Fruit fly (Drosophila melanogaster) whole organism, wandering third instar larva: Measurements from ENCODE around the gene Edg78E.

Experiments used
- Abd-B ChIP-seq: fragments of >200 bp; optimal IDR thresholded peaks from 2 replicates; lab custom pipeline; 2017; ENCODE audit warnings: missing biosample characterization, missing genetic modification characterization
- CG32264 ChIP-seq: fragments of 200-800 bp; sonication (Bioruptor generic); optimal IDR thresholded peaks from 2 replicates; lab custom pipeline; 2016; ENCODE audit warnings: missing biosample characterization, missing genetic modification characterization
- CG9705 ChIP-seq: fragments of 200-800 bp; sonication (Bioruptor generic); optimal IDR thresholded peaks from 2 replicates; lab custom pipeline; 2018; ENCODE audit warnings: missing biosample characterization, mild to moderate bottlenecking, missing genetic modification characterization
- CrebA ChIP-seq: fragments of 200-800 bp; sonication (Bioruptor generic); optimal IDR thresholded peaks from 2 replicates; lab custom pipeline; 2016; ENCODE audit warnings: missing biosample characterization, mild to moderate bottlenecking, missing genetic modification characterization, borderline replicate concordance
- Dfd ChIP-seq: fragments of >200 bp; optimal IDR thresholded peaks from 2 replicates; lab custom pipeline; 2017; ENCODE audit warnings: missing biosample characterization, missing genetic modification characterization
- Dif ChIP-seq: fragments of 200-275, 200-300 bp; sonication (Bioruptor generic); optimal IDR thresholded peaks from 2 replicates; lab custom pipeline; 2018; ENCODE audit warnings: missing biosample characterization, missing genetic modification characterization; ENCODE audit not compliant: partially characterized antibody
- GATAd ChIP-seq: sonication (Bioruptor generic); optimal IDR thresholded peaks from 2 replicates; lab custom pipeline; 2016; ENCODE audit warnings: missing biosample characterization, missing genetic modification characterization
- HLH106 ChIP-seq: fragments of 200-800 bp; optimal IDR thresholded peaks from 3 replicates; lab custom pipeline; 2019; ENCODE audit warnings: missing biosample characterization, mild to moderate bottlenecking, missing genetic modification characterization, moderate library complexity
- Hnf4 ChIP-seq: fragments of 200-800 bp; sonication (Bioruptor generic); optimal IDR thresholded peaks from 2 replicates; lab custom pipeline; 2016; ENCODE audit warnings: missing biosample characterization, mild to moderate bottlenecking, missing genetic modification characterization
- Hr78 ChIP-seq: fragments of >200 bp; optimal IDR thresholded peaks from 2 replicates; lab custom pipeline; 2017; ENCODE audit warnings: missing biosample characterization, missing genetic modification characterization
- Hr83 ChIP-seq: fragments of 200-300 bp; sonication (Bioruptor generic); optimal IDR thresholded peaks from 2 replicates; lab custom pipeline; 2016; ENCODE audit warnings: missing biosample characterization, mild to moderate bottlenecking, missing genetic modification characterization, moderate library complexity; ENCODE audit not compliant: poor library complexity, severe bottlenecking
- Jra ChIP-seq: sonication (Bioruptor generic); optimal IDR thresholded peaks from 2 replicates; lab custom pipeline; 2016; ENCODE audit warnings: missing biosample characterization, missing genetic modification characterization
- Mio ChIP-seq: sonication (Bioruptor generic); optimal IDR thresholded peaks from 2 replicates; lab custom pipeline; 2016; ENCODE audit warnings: missing biosample characterization, missing genetic modification characterization
- Myc ChIP-seq: fragments of >200 bp; optimal IDR thresholded peaks from 2 replicates; lab custom pipeline; 2017
- N ChIP-seq: fragments of >200 bp; optimal IDR thresholded peaks from 2 replicates; lab custom pipeline; 2018; ENCODE audit warnings: missing biosample characterization, missing external identifiers, missing genetic modification characterization
- OdsH ChIP-seq: fragments of 200-800 bp; sonication (Bioruptor generic); optimal IDR thresholded peaks from 2 replicates; lab custom pipeline; 2016; ENCODE audit warnings: missing biosample characterization, mild to moderate bottlenecking, missing genetic modification characterization
- br ChIP-seq: fragments of 200-800 bp; sonication (Bioruptor generic); optimal IDR thresholded peaks from 2 replicates; lab custom pipeline; 2016; ENCODE audit warnings: missing biosample characterization, missing genetic modification characterization
- dl ChIP-seq, 2 experiments: fragments of 175-275, 200-275 bp in 1 of 2; fragments of 200-275 bp in 1 of 2; sonication (Bioruptor generic); optimal IDR thresholded peaks; lab custom pipeline; 2018; ENCODE audit warnings: mild to moderate bottlenecking in 2 of 2, missing biosample characterization in 2 of 2, missing genetic modification characterization in 2 of 2, moderate library complexity in 2 of 2; ENCODE audit not compliant: partially characterized antibody in 2 of 2, insufficient read depth in 1 of 2
- dsf ChIP-seq: sonication (Bioruptor generic); optimal IDR thresholded peaks from 2 replicates; lab custom pipeline; 2016; ENCODE audit warnings: missing biosample characterization, missing genetic modification characterization, borderline replicate concordance
- ey ChIP-seq: fragments of 200-800 bp; sonication (Bioruptor generic); optimal IDR thresholded peaks from 2 replicates; lab custom pipeline; 2016; ENCODE audit warnings: missing biosample characterization, missing genetic modification characterization
- foxo ChIP-seq, 2 experiments: fragments of 200-800 bp; sonication (Bioruptor generic); optimal IDR thresholded peaks; 2 replicates in 1 of 2; 3 replicates in 1 of 2; lab custom pipeline; 2016 to 2017; ENCODE audit warnings: missing biosample characterization in 2 of 2, missing genetic modification characterization in 2 of 2
- fru ChIP-seq: fragments of 200-800 bp; sonication (Bioruptor generic); optimal IDR thresholded peaks from 3 replicates; lab custom pipeline; 2016; ENCODE audit warnings: missing biosample characterization, mild to moderate bottlenecking, missing genetic modification characterization
- h ChIP-seq: fragments of 200-800 bp; sonication (Bioruptor generic); optimal IDR thresholded peaks from 3 replicates; lab custom pipeline; 2016; ENCODE audit warnings: missing biosample characterization, mild to moderate bottlenecking, missing genetic modification characterization
- jim ChIP-seq: fragments of 175-275, 200-325 bp; sonication (Bioruptor generic); optimal IDR thresholded peaks from 2 replicates; lab custom pipeline; 2016; ENCODE audit warnings: missing biosample characterization, mild to moderate bottlenecking, missing genetic modification characterization
- lola ChIP-seq: fragments of >200 bp; optimal IDR thresholded peaks from 2 replicates; lab custom pipeline; 2017; ENCODE audit warnings: missing biosample characterization, missing genetic modification characterization
- pan ChIP-seq: fragments of >200 bp; optimal IDR thresholded peaks from 2 replicates; lab custom pipeline; 2017
- psq ChIP-seq: fragments of 200-800 bp; sonication (Bioruptor generic); optimal IDR thresholded peaks from 3 replicates; lab custom pipeline; 2017; ENCODE audit warnings: missing biosample characterization, mild to moderate bottlenecking, missing genetic modification characterization, moderate library complexity
- rgr ChIP-seq: fragments of 200-800 bp; sonication (Bioruptor generic); optimal IDR thresholded peaks from 3 replicates; lab custom pipeline; 2016; ENCODE audit warnings: missing biosample characterization, mild to moderate bottlenecking, missing genetic modification characterization
- sage ChIP-seq: fragments of 200-800 bp; sonication (Bioruptor generic); optimal IDR thresholded peaks from 2 replicates; lab custom pipeline; 2016; ENCODE audit warnings: missing biosample characterization, mild to moderate bottlenecking, missing genetic modification characterization
- sv ChIP-seq: fragments of 200-800 bp; sonication (Bioruptor generic); optimal IDR thresholded peaks from 3 replicates; lab custom pipeline; 2016; ENCODE audit warnings: missing biosample characterization, missing genetic modification characterization
- tai ChIP-seq: sonication (Bioruptor generic); optimal IDR thresholded peaks from 2 replicates; lab custom pipeline; 2016; ENCODE audit warnings: missing biosample characterization, missing genetic modification characterization
- usp ChIP-seq: fragments of >200 bp; optimal IDR thresholded peaks from 2 replicates; lab custom pipeline; 2017; ENCODE audit warnings: missing biosample characterization, missing genetic modification characterization
- woc ChIP-seq: sonication (Bioruptor generic); optimal IDR thresholded peaks from 2 replicates; lab custom pipeline; 2016; ENCODE audit warnings: missing biosample characterization, mild to moderate bottlenecking, missing genetic modification characterization

Edg78E gene

dm6 chr3L:21334999-21335631, 37.5 kb upstream of the Edg78E start, which contains the start of gene Tsr1:
TSS of gene Tsr1 (plus strand) at chr3L:21335215.
- peak; percentile 84 for TF ChIP-seq Myc
- TF ChIP-seq CG32264: no peak
- TF ChIP-seq, all 38 proteins: peak for 1

dm6 chr3L:21324724-21325123, 27.1 kb upstream of the Edg78E start:
- TF ChIP-seq sv: no peak
- TF ChIP-seq br (GFP tag; lab: Kevin White, UChicago): no peak
- no peak for TF ChIP-seq Hr78
- no peak for TF ChIP-seq Mio (GFP tag; lab: Kevin White, UChicago)
- TF ChIP-seq N (GFP tag; lab: Kevin White, UChicago): no peak
- TF ChIP-seq dl (GFP tag; optimal IDR thresholded peaks at IDR 0.05; lab: Kevin White, UChicago; ENCODE audit: insufficient read depth in 1 of 2, partially characterized antibody in 2 of 2): no peak
- TF ChIP-seq OdsH (GFP tag; lab: Kevin White, UChicago): no peak
- TF ChIP-seq dsf (GFP tag; lab: Kevin White, UChicago): no peak
- no peak for TF ChIP-seq foxo (GFP tag; optimal IDR thresholded peaks at IDR 0.05; lab: Kevin White, UChicago)
- no peak for TF ChIP-seq CG9705
- TF ChIP-seq HLH106: no peak
- TF ChIP-seq GATAd (GFP tag; lab: Kevin White, UChicago): no peak

dm6 chr3L:21321807-21322503, 24.4 kb upstream of the Edg78E start:
- TF ChIP-seq OdsH (GFP tag; lab: Kevin White, UChicago) (peak; percentile 6), HLH106 (peak; percentile 28), br (GFP tag; lab: Kevin White, UChicago) (peak; percentile 5), foxo (GFP tag; optimal IDR thresholded peaks at IDR 0.05; lab: Kevin White, UChicago) (peak in 1 of 2 experiments; percentile 25), tai (GFP tag; lab: Kevin White, UChicago) (no peak), sv (no peak), fru (GFP tag; lab: Kevin White, UChicago) (peak; percentile 28), Hr78 (no peak), jim (GFP tag; lab: Kevin White, UChicago) (no peak), ey (GFP tag; lab: Kevin White, UChicago) (peak; percentile 38)

dm6 chr3L:21319957-21320356, 22.4 kb upstream of the Edg78E start:
- TF ChIP-seq Dfd (GFP tag; lab: Kevin White, UChicago) (peak; percentile 98), psq (no peak), Abd-B (GFP tag; lab: Kevin White, UChicago) (no peak), Myc (no peak), jim (GFP tag; lab: Kevin White, UChicago) (no peak)

- TF ChIP-seq OdsH (GFP tag; lab: Kevin White, UChicago): no peak
- no peak for TF ChIP-seq fru (GFP tag; lab: Kevin White, UChicago)
- TF ChIP-seq h (GFP tag; lab: Kevin White, UChicago): no peak
- TF ChIP-seq N (GFP tag; lab: Kevin White, UChicago): no peak
- no peak for TF ChIP-seq jim (GFP tag; lab: Kevin White, UChicago)
- TF ChIP-seq rgr (GFP tag; lab: Kevin White, UChicago): no peak
- TF ChIP-seq foxo (GFP tag; optimal IDR thresholded peaks at IDR 0.05; lab: Kevin White, UChicago): no peak
- no peak for TF ChIP-seq Myc
- TF ChIP-seq GATAd (GFP tag; lab: Kevin White, UChicago): no peak
- TF ChIP-seq Dif (GFP tag; lab: Kevin White, UChicago): no peak
- TF ChIP-seq woc (GFP tag; lab: Kevin White, UChicago): no peak
- no peak for TF ChIP-seq lola (GFP tag; lab: Kevin White, UChicago)
These were observed 21.8 kb upstream of the Edg78E start for dm6 chr3L:21319313-21319907.

dm6 chr3L:21318474-21318873, 20.9 kb upstream of the Edg78E start, which contains the start of gene Rab26:
TSS of gene Rab26 (plus strand) at chr3L:21318774.
- TF ChIP-seq Dif (GFP tag; lab: Kevin White, UChicago) (no peak), Hnf4 (GFP tag; lab: Kevin White, UChicago) (no peak), Jra (GFP tag; lab: Kevin White, UChicago) (no peak), jim (GFP tag; lab: Kevin White, UChicago) (no peak), sv (no peak), CrebA (no peak), pan (lab: Kevin White, UChicago) (no peak), woc (GFP tag; lab: Kevin White, UChicago) (no peak), rgr (GFP tag; lab: Kevin White, UChicago) (no peak), OdsH (GFP tag; lab: Kevin White, UChicago) (no peak), GATAd (GFP tag; lab: Kevin White, UChicago) (no peak), Hr83 (GFP tag; lab: Kevin White, UChicago) (no peak), usp (GFP tag; lab: Kevin White, UChicago) (no peak), Dfd (GFP tag; lab: Kevin White, UChicago) (no peak), sage (GFP tag; lab: Kevin White, UChicago) (no peak), psq (no peak), CG32264 (no peak)
